2 fruit fly cellular contexts compared by ENCODE assay signal in genomic region chrX:8448171-8448570, dm6.
A peak's percentile ranks its signal among the peaks of the same experiment; 100 is the strongest.
TF ChIP-seq lines count a peak whose summit lies in the region.

No protein-coding gene starts in this region.

- TF ChIP-seq CTCF in S2 (optimal IDR thresholded peaks at IDR 0.05; lab: Kevin White, UChicago), result peak; percentile 11 to 23
- TF ChIP-seq CTCF in whole organism, embryonic (GFP tag; optimal IDR thresholded peaks at IDR 0.05; lab: Kevin White, UChicago), result peak; percentile 60

TF ChIP-seq in whole organism, embryonic, 481 proteins besides CTCF, POLR2A, EP300 and RAD21:
- TF ChIP-seq nerfin-2 (GFP tag; IDR thresholded peaks at IDR 0.05; lab: Robert Waterston, UW; ENCODE audit: partially characterized antibody) (no peak), sr (GFP tag; IDR thresholded peaks at IDR 0.05; lab: Robert Waterston, UW) (peak; percentile 61; the same call in 1 of the 3 replicates), CG8290 (GFP tag; optimal IDR thresholded peaks at IDR 0.05; lab: Kevin White, UChicago) (peak; percentile 50), CG8290 (tag; optimal IDR thresholded peaks at IDR 0.05; lab: Kevin White, UChicago) (no peak), Hr39 (optimal IDR thresholded peaks at IDR 0.05; lab: Kevin White, UChicago) (peak; percentile 85), CG6791 (GFP tag; IDR thresholded peaks at IDR 0.05; lab: Robert Waterston, UW; ENCODE audit: partially characterized antibody) (peak; percentile 57; the same call in 2 of the 3 replicates), gcm (GFP tag; optimal IDR thresholded peaks at IDR 0.05; lab: Kevin White, UChicago) (no peak)
